Fruit fly (Drosophila melanogaster): ENCODE results near the gene Vps11.

The Vps11 gene

DNA sequence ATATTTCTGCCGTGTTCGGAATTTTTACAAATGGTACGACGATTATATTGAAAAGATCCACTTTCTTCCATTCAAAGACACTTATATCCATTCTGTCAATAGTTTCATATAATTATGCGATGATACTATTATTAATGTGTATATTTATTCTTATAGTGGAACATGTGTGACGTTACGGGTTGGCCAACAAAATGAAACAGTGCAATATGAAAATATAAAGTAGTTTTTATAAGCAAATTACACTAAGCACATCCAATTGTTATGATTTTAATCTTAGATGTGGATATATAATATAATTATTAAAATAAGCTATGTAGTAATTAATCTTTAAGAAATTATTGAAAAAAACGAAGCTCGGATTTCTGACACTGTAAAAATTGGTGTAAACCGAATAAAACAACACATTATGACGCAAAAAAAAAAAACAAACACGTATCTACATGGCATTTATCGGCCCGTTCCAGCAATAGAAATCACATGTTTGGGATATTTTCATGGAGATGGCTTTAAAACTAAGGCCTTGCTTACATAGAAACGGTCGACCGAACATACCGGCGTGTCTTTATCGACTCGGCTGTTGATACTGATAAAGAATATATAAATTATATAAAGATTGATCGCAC is at the start of gene Vps11:
Gene Vps11, minus strand, starts transcription at position 203 of the 623 bp plus-strand sequence.
- TF ChIP-seq CG14711 (tag; optimal IDR thresholded peaks at IDR 0.05) (no peak), CG5204 (GFP tag; optimal IDR thresholded peaks at IDR 0.05) (no peak), pad (GFP tag; optimal IDR thresholded peaks at IDR 0.05) (no peak), Mnt (GFP tag; optimal IDR thresholded peaks at IDR 0.05) (no peak)

DNA sequence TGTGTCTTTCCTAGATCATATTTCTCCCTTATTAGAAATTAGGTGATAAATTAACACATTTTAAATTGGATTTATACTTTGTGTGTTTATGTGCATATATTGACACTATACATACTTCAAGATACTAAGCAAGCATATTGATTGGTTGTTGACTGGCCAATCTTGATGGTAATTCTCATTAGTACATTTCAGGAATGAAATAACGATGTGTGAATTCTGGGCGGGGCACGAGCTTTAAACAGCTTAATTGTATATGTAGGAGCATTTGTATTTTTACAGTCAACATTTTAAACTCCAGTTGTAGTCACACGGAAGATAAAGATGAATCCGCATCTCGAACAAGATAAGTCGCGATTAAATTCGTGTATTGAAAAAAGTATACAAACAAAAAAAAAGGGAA is 23.8 kb upstream of the Vps11 start, which contains the start of gene CG34031:
Gene CG34031, plus strand, starts transcription at position 301 of the 400 bp plus-strand sequence.
- TF ChIP-seq cnc (optimal IDR thresholded peaks at IDR 0.05) (no peak), Clk (GFP tag; optimal IDR thresholded peaks at IDR 0.05) (no peak), tj (GFP tag; optimal IDR thresholded peaks at IDR 0.05) (no peak), Hr96 (GFP tag; optimal IDR thresholded peaks at IDR 0.05) (no peak), bab1 (GFP tag; optimal IDR thresholded peaks at IDR 0.05) (no peak), Mnt (GFP tag; optimal IDR thresholded peaks at IDR 0.05) (no peak), Crg-1 (GFP tag; optimal IDR thresholded peaks at IDR 0.05) (no peak), CG5204 (GFP tag; optimal IDR thresholded peaks at IDR 0.05) (no peak), CG14711 (tag; optimal IDR thresholded peaks at IDR 0.05) (no peak), CG1620 (GFP tag; optimal IDR thresholded peaks at IDR 0.05) (no peak), CG7045 (GFP tag; optimal IDR thresholded peaks at IDR 0.05) (no peak), ovo (GFP tag; optimal IDR thresholded peaks at IDR 0.05) (no peak), CG7101 (tag; optimal IDR thresholded peaks at IDR 0.05) (no peak)

DNA sequence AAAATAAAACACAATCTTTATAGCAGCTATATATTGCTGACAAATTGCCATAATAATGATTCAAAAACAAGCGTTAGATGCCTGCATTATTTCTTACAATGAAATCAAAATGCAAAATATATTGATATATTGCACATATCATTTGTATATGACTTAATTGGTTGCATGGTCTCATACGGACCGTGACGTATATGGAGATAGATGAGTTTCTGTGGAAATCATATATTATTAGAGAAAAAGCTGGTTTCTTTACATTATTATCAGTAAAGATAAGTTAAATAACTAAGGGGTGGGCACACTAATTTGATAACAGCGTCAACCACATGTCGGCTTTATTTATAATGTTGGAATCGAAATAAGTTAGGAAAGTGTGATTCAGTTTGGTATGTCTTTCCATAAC is 24.6 kb downstream of the Vps11 start, which contains the start of gene CG33217:
Gene CG33217, plus strand, starts transcription at position 290 of the 400 bp plus-strand sequence.
- TF ChIP-seq bab1 (GFP tag; optimal IDR thresholded peaks at IDR 0.05) (peak; percentile 29), CG7045 (GFP tag; optimal IDR thresholded peaks at IDR 0.05) (no peak), CG11617 (GFP tag; optimal IDR thresholded peaks at IDR 0.05) (no peak), Mnt (GFP tag; optimal IDR thresholded peaks at IDR 0.05) (peak; percentile 50), kay (GFP tag; ENCODE audit: borderline replicate concordance) (no peak), CG1620 (GFP tag; optimal IDR thresholded peaks at IDR 0.05) (peak; percentile 22)

DNA sequence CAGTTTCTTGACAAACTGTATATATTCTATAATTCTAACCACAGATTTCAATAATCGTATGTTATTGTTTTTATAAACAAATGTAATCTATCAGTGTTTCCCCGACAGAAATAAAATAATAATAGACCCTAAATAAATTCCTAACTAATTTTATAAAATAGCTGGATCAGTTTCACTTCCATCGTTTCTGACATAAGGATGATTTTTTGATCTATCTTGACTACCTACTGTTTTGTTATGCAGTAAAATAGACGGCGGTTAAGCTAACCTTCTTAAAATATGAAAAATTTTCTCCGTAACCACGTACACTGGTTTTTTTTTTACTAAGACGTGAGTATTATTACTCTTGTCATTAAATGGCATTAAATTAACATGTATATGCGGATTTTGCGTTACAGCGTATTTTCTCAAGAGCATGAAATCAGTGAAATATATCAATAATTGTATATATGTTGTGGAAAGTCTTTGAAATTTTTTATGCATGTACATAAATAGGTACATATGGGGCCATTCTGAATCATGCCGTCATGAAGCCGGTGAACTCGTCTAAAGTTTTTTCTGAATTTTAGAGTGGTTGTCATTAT is 50.8 kb downstream of the Vps11 start:
- TF ChIP-seq CG14711 (tag; optimal IDR thresholded peaks at IDR 0.05) (no peak), cic (GFP tag; optimal IDR thresholded peaks at IDR 0.05) (no peak), bab1 (GFP tag; optimal IDR thresholded peaks at IDR 0.05) (peak; percentile 31), CG7101 (tag; optimal IDR thresholded peaks at IDR 0.05) (no peak), tj (GFP tag; optimal IDR thresholded peaks at IDR 0.05) (no peak), kay (GFP tag; ENCODE audit: borderline replicate concordance) (peak; percentile 55)

Data from whole organism, adult.